Fruit fly (Drosophila melanogaster) whole organism, wandering third instar larva: Measurements from ENCODE around the gene CG43155.

Experiments used
- Abd-B ChIP-seq: fragments of >200 bp; optimal IDR thresholded peaks from 2 replicates; lab custom pipeline; 2017; ENCODE audit warnings: missing biosample characterization, missing genetic modification characterization
- CG32264 ChIP-seq: fragments of 200-800 bp; sonication (Bioruptor generic); optimal IDR thresholded peaks from 2 replicates; lab custom pipeline; 2016; ENCODE audit warnings: missing biosample characterization, missing genetic modification characterization
- CG9705 ChIP-seq: fragments of 200-800 bp; sonication (Bioruptor generic); optimal IDR thresholded peaks from 2 replicates; lab custom pipeline; 2018; ENCODE audit warnings: missing biosample characterization, mild to moderate bottlenecking, missing genetic modification characterization
- CrebA ChIP-seq: fragments of 200-800 bp; sonication (Bioruptor generic); optimal IDR thresholded peaks from 2 replicates; lab custom pipeline; 2016; ENCODE audit warnings: missing biosample characterization, mild to moderate bottlenecking, missing genetic modification characterization, borderline replicate concordance
- Dfd ChIP-seq: fragments of >200 bp; optimal IDR thresholded peaks from 2 replicates; lab custom pipeline; 2017; ENCODE audit warnings: missing biosample characterization, missing genetic modification characterization
- Dif ChIP-seq: fragments of 200-275, 200-300 bp; sonication (Bioruptor generic); optimal IDR thresholded peaks from 2 replicates; lab custom pipeline; 2018; ENCODE audit warnings: missing biosample characterization, missing genetic modification characterization; ENCODE audit not compliant: partially characterized antibody
- GATAd ChIP-seq: sonication (Bioruptor generic); optimal IDR thresholded peaks from 2 replicates; lab custom pipeline; 2016; ENCODE audit warnings: missing biosample characterization, missing genetic modification characterization
- HLH106 ChIP-seq: fragments of 200-800 bp; optimal IDR thresholded peaks from 3 replicates; lab custom pipeline; 2019; ENCODE audit warnings: missing biosample characterization, mild to moderate bottlenecking, missing genetic modification characterization, moderate library complexity
- Hnf4 ChIP-seq: fragments of 200-800 bp; sonication (Bioruptor generic); optimal IDR thresholded peaks from 2 replicates; lab custom pipeline; 2016; ENCODE audit warnings: missing biosample characterization, mild to moderate bottlenecking, missing genetic modification characterization
- Mio ChIP-seq: sonication (Bioruptor generic); optimal IDR thresholded peaks from 2 replicates; lab custom pipeline; 2016; ENCODE audit warnings: missing biosample characterization, missing genetic modification characterization
- N ChIP-seq: fragments of >200 bp; optimal IDR thresholded peaks from 2 replicates; lab custom pipeline; 2018; ENCODE audit warnings: missing biosample characterization, missing external identifiers, missing genetic modification characterization
- OdsH ChIP-seq: fragments of 200-800 bp; sonication (Bioruptor generic); optimal IDR thresholded peaks from 2 replicates; lab custom pipeline; 2016; ENCODE audit warnings: missing biosample characterization, mild to moderate bottlenecking, missing genetic modification characterization
- Rel ChIP-seq, 2 experiments: fragments of 200-800 bp; sonication (Bioruptor generic) in 1 of 2; optimal IDR thresholded peaks; 2 replicates in 1 of 2; 3 replicates in 1 of 2; lab custom pipeline; 2016 to 2019; ENCODE audit warnings: mild to moderate bottlenecking in 2 of 2, missing biosample characterization in 2 of 2, missing genetic modification characterization in 2 of 2, moderate library complexity in 1 of 2
- Sp1 ChIP-seq: fragments of 200-800 bp; sonication (Bioruptor generic); optimal IDR thresholded peaks from 3 replicates; lab custom pipeline; 2019; ENCODE audit warnings: missing biosample characterization, mild to moderate bottlenecking, missing genetic modification characterization, moderate library complexity
- Vsx2 ChIP-seq: fragments of 200-300, 225-300 bp; sonication (Bioruptor generic); optimal IDR thresholded peaks from 2 replicates; lab custom pipeline; 2018; ENCODE audit warnings: missing biosample characterization, missing genetic modification characterization; ENCODE audit not compliant: partially characterized antibody
- br ChIP-seq: fragments of 200-800 bp; sonication (Bioruptor generic); optimal IDR thresholded peaks from 2 replicates; lab custom pipeline; 2016; ENCODE audit warnings: missing biosample characterization, missing genetic modification characterization
- brk ChIP-seq: fragments of 200-800 bp; sonication (Bioruptor generic); optimal IDR thresholded peaks from 2 replicates; lab custom pipeline; 2016; ENCODE audit warnings: missing biosample characterization, mild to moderate bottlenecking, missing genetic modification characterization
- dl ChIP-seq, 2 experiments: fragments of 175-275, 200-275 bp in 1 of 2; fragments of 200-275 bp in 1 of 2; sonication (Bioruptor generic); optimal IDR thresholded peaks; lab custom pipeline; 2018; ENCODE audit warnings: mild to moderate bottlenecking in 2 of 2, missing biosample characterization in 2 of 2, missing genetic modification characterization in 2 of 2, moderate library complexity in 2 of 2; ENCODE audit not compliant: partially characterized antibody in 2 of 2, insufficient read depth in 1 of 2
- dmrt93B ChIP-seq: fragments of 200-800 bp; sonication (Bioruptor generic); optimal IDR thresholded peaks from 2 replicates; lab custom pipeline; 2018; ENCODE audit warnings: missing biosample characterization, mild to moderate bottlenecking, missing genetic modification characterization
- dsf ChIP-seq: sonication (Bioruptor generic); optimal IDR thresholded peaks from 2 replicates; lab custom pipeline; 2016; ENCODE audit warnings: missing biosample characterization, missing genetic modification characterization, borderline replicate concordance
- ey ChIP-seq: fragments of 200-800 bp; sonication (Bioruptor generic); optimal IDR thresholded peaks from 2 replicates; lab custom pipeline; 2016; ENCODE audit warnings: missing biosample characterization, missing genetic modification characterization
- foxo ChIP-seq, 2 experiments: fragments of 200-800 bp; sonication (Bioruptor generic); optimal IDR thresholded peaks; 2 replicates in 1 of 2; 3 replicates in 1 of 2; lab custom pipeline; 2016 to 2017; ENCODE audit warnings: missing biosample characterization in 2 of 2, missing genetic modification characterization in 2 of 2
- fru ChIP-seq: fragments of 200-800 bp; sonication (Bioruptor generic); optimal IDR thresholded peaks from 3 replicates; lab custom pipeline; 2016; ENCODE audit warnings: missing biosample characterization, mild to moderate bottlenecking, missing genetic modification characterization
- h ChIP-seq: fragments of 200-800 bp; sonication (Bioruptor generic); optimal IDR thresholded peaks from 3 replicates; lab custom pipeline; 2016; ENCODE audit warnings: missing biosample characterization, mild to moderate bottlenecking, missing genetic modification characterization
- jim ChIP-seq: fragments of 175-275, 200-325 bp; sonication (Bioruptor generic); optimal IDR thresholded peaks from 2 replicates; lab custom pipeline; 2016; ENCODE audit warnings: missing biosample characterization, mild to moderate bottlenecking, missing genetic modification characterization
- psq ChIP-seq: fragments of 200-800 bp; sonication (Bioruptor generic); optimal IDR thresholded peaks from 3 replicates; lab custom pipeline; 2017; ENCODE audit warnings: missing biosample characterization, mild to moderate bottlenecking, missing genetic modification characterization, moderate library complexity
- rgr ChIP-seq: fragments of 200-800 bp; sonication (Bioruptor generic); optimal IDR thresholded peaks from 3 replicates; lab custom pipeline; 2016; ENCODE audit warnings: missing biosample characterization, mild to moderate bottlenecking, missing genetic modification characterization
- sage ChIP-seq: fragments of 200-800 bp; sonication (Bioruptor generic); optimal IDR thresholded peaks from 2 replicates; lab custom pipeline; 2016; ENCODE audit warnings: missing biosample characterization, mild to moderate bottlenecking, missing genetic modification characterization
- sv ChIP-seq: fragments of 200-800 bp; sonication (Bioruptor generic); optimal IDR thresholded peaks from 3 replicates; lab custom pipeline; 2016; ENCODE audit warnings: missing biosample characterization, missing genetic modification characterization
- tai ChIP-seq: sonication (Bioruptor generic); optimal IDR thresholded peaks from 2 replicates; lab custom pipeline; 2016; ENCODE audit warnings: missing biosample characterization, missing genetic modification characterization
- usp ChIP-seq: fragments of >200 bp; optimal IDR thresholded peaks from 2 replicates; lab custom pipeline; 2017; ENCODE audit warnings: missing biosample characterization, missing genetic modification characterization
- woc ChIP-seq: sonication (Bioruptor generic); optimal IDR thresholded peaks from 2 replicates; lab custom pipeline; 2016; ENCODE audit warnings: missing biosample characterization, mild to moderate bottlenecking, missing genetic modification characterization

CG43155 gene

DNA sequence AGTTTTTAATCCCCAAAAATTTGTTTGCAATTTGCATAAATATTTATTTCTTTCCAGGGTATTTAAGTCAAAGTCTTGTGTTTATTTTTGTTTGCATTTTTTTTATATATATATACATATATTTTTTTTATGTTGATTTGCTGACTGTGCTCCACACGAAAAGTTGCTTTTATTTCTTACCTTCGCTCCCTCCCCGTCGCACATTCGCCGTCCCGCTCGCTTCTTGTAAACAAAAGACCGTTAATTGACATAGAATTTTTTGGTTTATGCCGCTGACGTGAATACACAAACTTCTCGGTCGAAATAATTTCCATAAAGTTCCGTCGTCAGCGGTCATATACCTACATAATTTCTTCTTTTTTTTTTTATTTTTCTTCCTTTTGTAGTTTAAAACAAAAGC lies 53.3 kb downstream of the CG43155 start:
- TF ChIP-seq Vsx2 (GFP tag; lab: Kevin White, UChicago), result no peak
- TF ChIP-seq Dif (GFP tag; lab: Kevin White, UChicago), result no peak
- no peak for TF ChIP-seq brk (GFP tag; lab: Kevin White, UChicago)
- TF ChIP-seq foxo (GFP tag; optimal IDR thresholded peaks at IDR 0.05; lab: Kevin White, UChicago), result no peak
- TF ChIP-seq, all 38 proteins: peak for 0

DNA sequence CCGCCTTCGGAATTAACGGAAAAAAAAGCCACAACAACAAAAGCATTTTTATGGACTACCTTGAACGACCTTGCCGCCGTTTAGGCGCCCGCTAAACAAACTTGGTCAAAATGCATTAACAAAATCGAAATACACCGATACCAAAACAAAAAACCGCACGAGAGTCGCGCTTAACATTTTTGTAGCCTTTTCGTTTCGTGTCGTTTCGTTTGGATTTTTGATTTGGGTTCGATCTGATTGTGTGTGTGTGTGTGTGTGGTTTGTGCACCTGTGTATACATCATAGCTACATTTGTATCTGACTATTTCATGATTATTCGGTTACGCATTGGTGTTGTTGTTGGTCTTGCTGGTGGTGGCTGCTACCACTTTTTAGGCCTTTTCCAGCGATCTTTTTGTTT lies 56.0 kb downstream of the CG43155 start:
- no peak for TF ChIP-seq dmrt93B
- TF ChIP-seq, all 38 proteins: peak for 0

DNA sequence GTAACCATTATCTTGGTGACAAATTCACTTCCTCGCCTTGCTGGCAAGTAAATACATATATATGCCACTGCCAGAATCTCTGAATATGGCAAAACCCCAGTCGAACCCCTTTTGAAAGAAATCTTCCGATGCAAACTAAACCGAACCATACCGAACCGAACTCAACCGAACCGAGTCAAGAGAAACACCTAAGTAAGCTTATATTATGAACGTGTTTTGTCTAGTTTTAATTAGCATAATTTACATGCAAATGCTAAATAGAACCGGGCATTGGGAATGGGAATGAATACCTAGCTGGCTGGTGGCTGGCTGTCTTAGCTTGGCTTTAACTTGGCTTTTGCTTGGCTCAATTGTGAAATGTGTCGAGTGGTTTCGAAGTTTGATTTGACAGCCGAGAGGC lies 57.7 kb downstream of the CG43155 start:
- TF ChIP-seq h (GFP tag; lab: Kevin White, UChicago) (no peak), sage (GFP tag; lab: Kevin White, UChicago) (no peak), Dfd (GFP tag; lab: Kevin White, UChicago) (no peak), br (GFP tag; lab: Kevin White, UChicago) (no peak), Dif (GFP tag; lab: Kevin White, UChicago) (no peak), rgr (GFP tag; lab: Kevin White, UChicago) (no peak), GATAd (no peak), sv (GFP tag; lab: Kevin White, UChicago) (no peak), usp (GFP tag; lab: Kevin White, UChicago) (no peak), Rel (GFP tag; optimal IDR thresholded peaks at IDR 0.05; lab: Kevin White, UChicago) (no peak), Rel (tag; optimal IDR thresholded peaks at IDR 0.05; lab: Kevin White, UChicago) (no peak), tai (GFP tag; lab: Kevin White, UChicago) (no peak), N (GFP tag; lab: Kevin White, UChicago) (no peak), woc (no peak), ey (GFP tag; lab: Kevin White, UChicago) (no peak), OdsH (no peak)

- TF ChIP-seq rgr (GFP tag; lab: Kevin White, UChicago) (no peak), sv (GFP tag; lab: Kevin White, UChicago) (peak; percentile 45), dsf (GFP tag; lab: Kevin White, UChicago) (no peak)
- TF ChIP-seq, all 38 proteins: peak for 1
Observed at dm6 chrX:11518435-11518834, 58.8 kb downstream of the CG43155 start.

dm6 chrX:11520209-11520608 lies 60.6 kb downstream of the CG43155 start:
- TF ChIP-seq HLH106 (tag; lab: Kevin White, UChicago), result no peak
- TF ChIP-seq Dfd (GFP tag; lab: Kevin White, UChicago), result peak; percentile 58

DNA sequence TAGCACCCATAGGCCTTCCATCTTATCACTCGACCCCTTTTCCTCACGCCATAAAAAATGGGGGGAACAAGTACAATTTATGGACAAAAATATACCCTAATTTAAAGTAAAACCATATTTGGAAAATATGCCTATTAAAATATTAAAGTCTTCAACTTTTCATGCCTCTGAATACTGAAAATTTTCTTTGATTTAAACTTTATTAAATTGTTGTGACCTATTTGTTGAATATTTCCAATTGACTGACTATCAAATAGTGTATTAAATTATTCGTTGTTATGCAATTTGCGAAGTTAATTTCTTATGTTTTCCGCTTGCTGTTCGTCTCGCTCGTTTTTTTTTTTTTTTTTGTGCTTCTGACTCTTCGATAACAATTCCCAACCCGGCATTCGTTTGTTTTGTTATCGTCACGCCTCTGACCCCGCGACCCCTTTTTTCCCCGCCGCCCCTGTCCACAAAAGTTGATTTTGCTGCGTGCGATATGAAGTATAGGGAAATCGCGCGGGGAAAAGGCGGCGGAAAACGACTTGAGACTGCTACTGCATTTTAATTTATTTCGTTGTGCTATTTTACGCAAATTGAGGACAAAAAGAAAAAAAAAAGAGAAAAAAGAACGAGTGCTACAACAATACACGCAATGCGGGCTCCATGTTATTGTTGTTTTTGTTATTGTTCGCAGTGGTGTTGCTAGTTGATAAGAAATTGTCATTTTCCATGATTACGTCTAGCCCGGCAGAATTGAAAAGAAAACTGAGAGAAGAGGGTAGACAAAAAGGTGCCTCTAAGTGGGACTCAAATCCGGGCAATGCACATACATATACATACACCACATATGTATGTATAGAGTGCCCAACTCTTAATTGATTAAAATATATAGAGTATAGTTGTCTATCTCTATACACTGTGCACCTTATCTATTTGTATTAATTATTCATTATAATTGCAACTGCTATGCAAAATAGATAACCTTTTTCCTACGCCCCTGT lies 62.3 kb downstream of the CG43155 start:
- TF ChIP-seq dsf (GFP tag; lab: Kevin White, UChicago), result no peak
- TF ChIP-seq Rel (GFP tag; optimal IDR thresholded peaks at IDR 0.05; lab: Kevin White, UChicago), result no peak
- peak; percentile 13 for TF ChIP-seq Rel (tag; optimal IDR thresholded peaks at IDR 0.05; lab: Kevin White, UChicago)
- TF ChIP-seq Vsx2 (GFP tag; lab: Kevin White, UChicago), result no peak
- no peak for TF ChIP-seq CG32264
- TF ChIP-seq usp (GFP tag; lab: Kevin White, UChicago), result no peak
- TF ChIP-seq br (GFP tag; lab: Kevin White, UChicago), result peak; percentile 0
- no peak for TF ChIP-seq Abd-B (GFP tag; lab: Kevin White, UChicago)
- TF ChIP-seq woc, result peak; percentile 6
- no peak for TF ChIP-seq Mio (GFP tag; lab: Kevin White, UChicago)
- peak in 1 of 2 experiments; percentile 28 for TF ChIP-seq foxo (GFP tag; optimal IDR thresholded peaks at IDR 0.05; lab: Kevin White, UChicago)
- no peak for TF ChIP-seq CG9705 (GFP tag; lab: Kevin White, UChicago)
- TF ChIP-seq HLH106 (tag; lab: Kevin White, UChicago), result peak; percentile 40
- TF ChIP-seq rgr (GFP tag; lab: Kevin White, UChicago), result peak; percentile 13
- no peak for TF ChIP-seq dmrt93B
- TF ChIP-seq Hnf4 (GFP tag; lab: Kevin White, UChicago), result no peak
- no peak for TF ChIP-seq jim (GFP tag; lab: Kevin White, UChicago)
- TF ChIP-seq CrebA, result no peak
- TF ChIP-seq psq, result peak; percentile 26
- peak; percentile 3 for TF ChIP-seq OdsH
- TF ChIP-seq Sp1 (GFP tag; lab: Kevin White, UChicago), result peak; percentile 29
- peak; percentile 30 for TF ChIP-seq h (GFP tag; lab: Kevin White, UChicago)
- TF ChIP-seq dl (GFP tag; optimal IDR thresholded peaks at IDR 0.05; lab: Kevin White, UChicago; ENCODE audit: insufficient read depth in 1 of 2, partially characterized antibody in 2 of 2), result no peak
- TF ChIP-seq fru (GFP tag; lab: Kevin White, UChicago), result peak; percentile 46
